Fruit fly (Drosophila melanogaster): ENCODE results near the gene CG1677.
A peak's percentile ranks its signal among the peaks of the same experiment; 100 is the strongest.

The CG1677 gene

DNA sequence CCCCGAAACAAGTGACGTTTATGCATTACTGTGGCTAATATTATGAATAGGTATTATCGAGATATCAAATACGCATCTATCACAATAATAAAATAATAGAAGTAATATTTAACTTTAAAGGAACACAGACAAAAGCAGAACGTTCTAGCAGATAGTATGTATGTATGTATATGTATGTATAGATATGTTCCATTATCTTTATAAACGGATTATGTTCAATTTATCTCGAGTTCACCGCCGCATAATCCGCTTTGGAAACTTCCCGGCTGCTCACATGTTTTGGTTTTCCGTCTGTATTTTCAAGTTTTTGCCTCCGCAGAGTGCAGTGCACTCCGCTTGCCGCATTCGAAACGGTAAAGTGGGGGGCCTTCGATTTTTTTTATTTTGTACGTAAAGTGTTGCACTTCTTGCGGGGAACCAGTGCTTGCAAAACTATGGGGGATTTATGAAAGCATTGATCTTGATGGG is 70.0 kb downstream of the CG1677 start (continued):
- TF ChIP-seq CG12299 (tag; optimal IDR thresholded peaks at IDR 0.05): peak; percentile 44
- TF ChIP-seq CG3407 (GFP tag; optimal IDR thresholded peaks at IDR 0.05): peak; percentile 1
- TF ChIP-seq seq (GFP tag; IDR thresholded peaks at IDR 0.05): 0 out of 2 replicates have a peak, but pooled peaks have one; percentile 23
- TF ChIP-seq Sox102F (GFP tag; optimal IDR thresholded peaks at IDR 0.05): peak; percentile 47
- TF ChIP-seq sr (GFP tag; IDR thresholded peaks at IDR 0.05): no peak
- TF ChIP-seq CG11093 (GFP tag; IDR thresholded peaks at IDR 0.05): no peak
- TF ChIP-seq kah (GFP tag; optimal IDR thresholded peaks at IDR 0.05): peak; percentile 36
- peak; percentile 37 for TF ChIP-seq CG7839 (tag; optimal IDR thresholded peaks at IDR 0.05)
- no peak for TF ChIP-seq CG14667 (GFP tag; IDR thresholded peaks at IDR 0.05)
- peak; percentile 17 for TF ChIP-seq CG33557 (GFP tag; optimal IDR thresholded peaks at IDR 0.05)
- no peak for TF ChIP-seq Atf3 (GFP tag; optimal IDR thresholded peaks at IDR 0.05)
- TF ChIP-seq Eip74EF (GFP tag; optimal IDR thresholded peaks at IDR 0.05): peak in 1 of 2 experiments; percentile 29
- no peak for TF ChIP-seq lilli (GFP tag; optimal IDR thresholded peaks at IDR 0.05)
- TF ChIP-seq CG13424 (tag; optimal IDR thresholded peaks at IDR 0.05): peak; percentile 56
- TF ChIP-seq bsh (GFP tag; optimal IDR thresholded peaks at IDR 0.05): peak in 1 of 2 experiments; percentile 74
- TF ChIP-seq Fer3 (tag; optimal IDR thresholded peaks at IDR 0.05): peak; percentile 12
- peak; percentile 59 for TF ChIP-seq CG17328 (GFP tag; IDR thresholded peaks at IDR 0.05)
- TF ChIP-seq fu2 (GFP tag; optimal IDR thresholded peaks at IDR 0.05): no peak
- TF ChIP-seq dmrt99B (tag; optimal IDR thresholded peaks at IDR 0.05): peak; percentile 56
- TF ChIP-seq ara (GFP tag; IDR thresholded peaks at IDR 0.05): peak; percentile 48; the same call in 1 of the 2 replicates
- peak; percentile 66 for TF ChIP-seq CG4707 (GFP tag; optimal IDR thresholded peaks at IDR 0.05)
- TF ChIP-seq CG4820 (GFP tag; optimal IDR thresholded peaks at IDR 0.05): peak; percentile 99
- TF ChIP-seq trem (tag; optimal IDR thresholded peaks at IDR 0.05): peak; percentile 42
- TF ChIP-seq CG15269 (tag; optimal IDR thresholded peaks at IDR 0.05): peak; percentile 43
- TF ChIP-seq CG15696 (tag; optimal IDR thresholded peaks at IDR 0.05): peak; percentile 10
- peak; percentile 11; the same call in 1 of the 2 replicates for TF ChIP-seq Ptx1 (GFP tag; IDR thresholded peaks at IDR 0.05)
- peak in 1 of 2 experiments; percentile 57 for TF ChIP-seq Hr51 (GFP tag; optimal IDR thresholded peaks at IDR 0.05)
- TF ChIP-seq chn (GFP tag; optimal IDR thresholded peaks at IDR 0.05): no peak
- peak; percentile 19 for TF ChIP-seq grau (tag; optimal IDR thresholded peaks at IDR 0.05)
- TF ChIP-seq PHDP (tag; optimal IDR thresholded peaks at IDR 0.05): peak; percentile 61
- peak in 1 of 3 experiments; percentile 58 for TF ChIP-seq lola (GFP tag; optimal IDR thresholded peaks at IDR 0.05)
- no peak for TF ChIP-seq tgo (GFP tag; IDR thresholded peaks at IDR 0.05)

DNA sequence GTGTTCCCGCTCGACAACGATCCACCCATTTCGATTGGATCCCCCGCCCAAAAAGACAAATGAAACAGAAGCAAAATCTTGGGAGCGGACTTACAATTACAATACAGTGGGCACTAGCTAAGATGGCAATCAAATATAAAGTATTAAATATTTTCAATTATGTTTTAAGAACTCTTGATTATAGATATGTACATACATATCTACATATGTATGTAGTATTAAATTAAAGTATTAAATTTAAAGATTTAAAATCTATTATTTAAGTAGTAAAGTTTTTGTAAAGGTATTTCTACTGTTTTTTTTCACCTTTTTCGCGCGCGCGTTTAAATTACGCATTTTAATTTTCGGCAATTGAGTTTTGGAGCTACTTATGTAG is 70.8 kb downstream of the CG1677 start:
- TF ChIP-seq CG2120 (GFP tag; optimal IDR thresholded peaks at IDR 0.05): peak; percentile 12
- no peak for TF ChIP-seq wek (GFP tag; optimal IDR thresholded peaks at IDR 0.05)
- TF ChIP-seq CG34224 (GFP tag; IDR thresholded peaks at IDR 0.05; ENCODE audit: partially characterized antibody): no peak
- peak; percentile 65 for TF ChIP-seq run (tag; optimal IDR thresholded peaks at IDR 0.05)
- peak; percentile 77 for TF ChIP-seq CG31441 (GFP tag; IDR thresholded peaks at IDR 0.05)
- TF ChIP-seq CG13123 (GFP tag; optimal IDR thresholded peaks at IDR 0.05): peak; percentile 12
- peak; percentile 64 for TF ChIP-seq CG17328 (GFP tag; IDR thresholded peaks at IDR 0.05)
- TF ChIP-seq CG3163 (GFP tag; optimal IDR thresholded peaks at IDR 0.05): no peak
- TF ChIP-seq tin (GFP tag; optimal IDR thresholded peaks at IDR 0.05): peak; percentile 53
- TF ChIP-seq abd-A (tag; optimal IDR thresholded peaks at IDR 0.05): peak; percentile 45
- no peak for TF ChIP-seq stwl (tag; optimal IDR thresholded peaks at IDR 0.05)
- TF ChIP-seq CG15011 (GFP tag; optimal IDR thresholded peaks at IDR 0.05): peak; percentile 32
- TF ChIP-seq slbo (GFP tag; IDR thresholded peaks at IDR 0.05): peak; percentile 82
- peak in 1 of 3 experiments; percentile 88 for TF ChIP-seq lola (GFP tag; optimal IDR thresholded peaks at IDR 0.05)
- TF ChIP-seq CG17829 (tag; optimal IDR thresholded peaks at IDR 0.05): peak; percentile 90
- TF ChIP-seq Dip2 (GFP tag; IDR thresholded peaks at IDR 0.05): no peak
- TF ChIP-seq sima (GFP tag; optimal IDR thresholded peaks at IDR 0.05): no peak
- TF ChIP-seq Eip74EF (GFP tag; optimal IDR thresholded peaks at IDR 0.05): peak in 1 of 2 experiments; percentile 85
- peak; percentile 47; the same call in 1 of the 2 replicates for TF ChIP-seq danr (GFP tag; IDR thresholded peaks at IDR 0.05)
- TF ChIP-seq CG11247 (GFP tag; IDR thresholded peaks at IDR 0.05): peak; percentile 42; the same call in 1 of the 2 replicates
- peak in 1 of 2 experiments; percentile 78 for TF ChIP-seq dpn (GFP tag; optimal IDR thresholded peaks at IDR 0.05)

Data from whole organism, embryonic.